Fruit fly (Drosophila melanogaster): Measurements from ENCODE around the gene CG9147.
A peak's percentile ranks its signal among the peaks of the same experiment; 100 is the strongest.

The CG9147 gene

DNA sequence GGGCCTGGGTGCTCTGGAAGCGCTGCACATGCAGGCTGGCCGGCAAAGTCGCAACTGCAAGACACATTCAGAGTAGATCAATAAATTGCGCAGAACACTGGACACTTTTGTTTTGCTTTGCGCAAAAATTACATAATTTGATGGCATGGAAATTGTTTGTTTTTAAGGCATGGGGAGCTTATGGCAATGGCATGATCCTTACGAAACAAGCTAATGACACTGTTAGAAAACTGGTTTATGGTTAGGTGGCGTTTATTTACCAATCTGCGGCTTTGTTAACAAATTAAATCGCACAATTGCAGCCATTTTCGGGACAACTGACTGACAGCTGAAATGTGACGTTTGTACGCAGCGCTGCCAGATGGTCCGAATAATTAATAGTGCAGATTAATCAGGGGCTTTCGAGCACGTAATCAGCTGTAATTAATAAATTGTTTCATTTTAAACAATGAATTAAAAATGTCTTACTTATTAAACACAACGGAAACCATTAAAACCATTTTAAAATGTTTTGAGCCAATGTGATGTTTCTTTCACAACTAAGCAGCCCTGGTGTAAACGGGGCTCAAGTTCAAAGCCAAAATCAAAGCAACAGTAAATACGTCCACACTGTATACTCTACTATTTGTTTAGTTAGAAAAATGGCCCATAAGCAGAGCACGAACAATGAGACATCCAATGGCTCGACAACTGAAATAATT lies 3.3 kb upstream of the CG9147 start, which contains the start of the genes ND-51 and CG13994 (continued):
- peak; percentile 89 for TF ChIP-seq Bteb2 (GFP tag; optimal IDR thresholded peaks at IDR 0.05)
- TF ChIP-seq ato (GFP tag; IDR thresholded peaks at IDR 0.05; ENCODE audit: partially characterized antibody) = no peak
- peak; percentile 80 for TF ChIP-seq cas (GFP tag; IDR thresholded peaks at IDR 0.05)
- peak; percentile 81 for TF ChIP-seq CG14014 (GFP tag; IDR thresholded peaks at IDR 0.05)
- peak; percentile 63 for TF ChIP-seq CG18011 (GFP tag; optimal IDR thresholded peaks at IDR 0.05)
- peak; percentile 82 for TF ChIP-seq HLH3B (GFP tag; IDR thresholded peaks at IDR 0.05)
- peak; percentile 52; the same call in 1 of the 2 replicates for TF ChIP-seq CG13287 (GFP tag; IDR thresholded peaks at IDR 0.05; ENCODE audit: partially characterized antibody)
- peak; percentile 78 for TF ChIP-seq CG1792 (GFP tag; optimal IDR thresholded peaks at IDR 0.05)
- peak; percentile 89 for TF ChIP-seq vvl (GFP tag; IDR thresholded peaks at IDR 0.05)
- TF ChIP-seq Asciz (GFP tag; optimal IDR thresholded peaks at IDR 0.05) = peak; percentile 55
- TF ChIP-seq CG3838 (GFP tag; optimal IDR thresholded peaks at IDR 0.05) = peak; percentile 70
- peak; percentile 79 for TF ChIP-seq CHES-1-like (GFP tag; optimal IDR thresholded peaks at IDR 0.05)
- TF ChIP-seq CG12219 (GFP tag; optimal IDR thresholded peaks at IDR 0.05) = peak; percentile 58
- TF ChIP-seq cad (GFP tag; optimal IDR thresholded peaks at IDR 0.05) = no peak
- peak; percentile 86 for TF ChIP-seq MBD-R2 (GFP tag; IDR thresholded peaks at IDR 0.05)
- peak; percentile 31 for TF ChIP-seq kay (GFP tag; optimal IDR thresholded peaks at IDR 0.05)
- peak; percentile 86 for TF ChIP-seq CG10654 (GFP tag; optimal IDR thresholded peaks at IDR 0.05)
- TF ChIP-seq Antp (GFP tag; optimal IDR thresholded peaks at IDR 0.05) = peak; percentile 89
- TF ChIP-seq Aef1 (GFP tag; IDR thresholded peaks at IDR 0.05) = peak; percentile 75
- peak; percentile 71 for TF ChIP-seq CG4424 (GFP tag; optimal IDR thresholded peaks at IDR 0.05)
- 0 out of 2 replicates have a peak, but pooled peaks have one; percentile 45 for TF ChIP-seq CG4360 (GFP tag; IDR thresholded peaks at IDR 0.05)
- peak; percentile 91 for TF ChIP-seq bab2 (GFP tag; optimal IDR thresholded peaks at IDR 0.05)
- TF ChIP-seq inv (GFP tag; IDR thresholded peaks at IDR 0.05; ENCODE audit: partially characterized antibody) = no peak
- peak; percentile 52 for TF ChIP-seq schlank (tag; optimal IDR thresholded peaks at IDR 0.05)
- peak; percentile 18 for TF ChIP-seq sima (GFP tag; optimal IDR thresholded peaks at IDR 0.05)
- peak; percentile 63 for TF ChIP-seq D19B (GFP tag; optimal IDR thresholded peaks at IDR 0.05)
- no peak for TF ChIP-seq Hand (GFP tag; optimal IDR thresholded peaks at IDR 0.05)
- peak; percentile 34 for TF ChIP-seq CG8281 (tag; optimal IDR thresholded peaks at IDR 0.05)
- peak; percentile 89 for TF ChIP-seq CG2712 (tag; optimal IDR thresholded peaks at IDR 0.05)
- no peak for TF ChIP-seq z (GFP tag; IDR thresholded peaks at IDR 0.05)
- TF ChIP-seq Poxn (GFP tag; IDR thresholded peaks at IDR 0.05) = 0 out of 2 replicates have a peak, but pooled peaks have one; percentile 54
- TF ChIP-seq usp (GFP tag; optimal IDR thresholded peaks at IDR 0.05) = no peak
- TF ChIP-seq br (optimal IDR thresholded peaks at IDR 0.05) = no peak
- peak; percentile 56; the same call in 1 of the 2 replicates for TF ChIP-seq rib (GFP tag; IDR thresholded peaks at IDR 0.05)
- peak; percentile 87 for TF ChIP-seq pnt (GFP tag; optimal IDR thresholded peaks at IDR 0.05)
- peak; percentile 82 for TF ChIP-seq CG4820 (GFP tag; optimal IDR thresholded peaks at IDR 0.05)
- TF ChIP-seq Vsx1 (GFP tag; optimal IDR thresholded peaks at IDR 0.05) = no peak
- peak; percentile 73 for TF ChIP-seq CG7786 (GFP tag; optimal IDR thresholded peaks at IDR 0.05)
- TF ChIP-seq CG7839 (tag; optimal IDR thresholded peaks at IDR 0.05) = peak; percentile 84
- peak; percentile 63; the same call in 1 of the 2 replicates for TF ChIP-seq bowl (GFP tag; IDR thresholded peaks at IDR 0.05)
- TF ChIP-seq h (optimal IDR thresholded peaks at IDR 0.05) = no peak
- TF ChIP-seq MTF-1 (GFP tag; optimal IDR thresholded peaks at IDR 0.05; ENCODE audit: borderline replicate concordance) = peak; percentile 1
- TF ChIP-seq CG11696 (GFP tag; IDR thresholded peaks at IDR 0.05) = 0 out of 2 replicates have a peak, but pooled peaks have one; percentile 16
- no peak for TF ChIP-seq chinmo (GFP tag; IDR thresholded peaks at IDR 0.05; ENCODE audit: partially characterized antibody)
- TF ChIP-seq CG14667 (GFP tag; IDR thresholded peaks at IDR 0.05) = peak; percentile 64
- TF ChIP-seq Med (GFP tag) = peak; percentile 98
- peak; percentile 82 for TF ChIP-seq Side (GFP tag; optimal IDR thresholded peaks at IDR 0.05)
- peak; percentile 74 for TF ChIP-seq Blimp-1 (GFP tag; optimal IDR thresholded peaks at IDR 0.05)
- no peak for TF ChIP-seq CG8478 (optimal IDR thresholded peaks at IDR 0.05)
- TF ChIP-seq CG31441 (GFP tag; IDR thresholded peaks at IDR 0.05) = no peak
- no peak for TF ChIP-seq vnd (GFP tag; IDR thresholded peaks at IDR 0.05; ENCODE audit: partially characterized antibody)

Measured in whole organism, embryonic.